Worm (Caenorhabditis elegans) whole organism, L1 larva: ENCODE data around the gene vamp-7.
A peak's percentile ranks its signal among the peaks of the same experiment; 100 is the strongest.

Experiments used
- C04F5.9 ChIP-seq: sonication (generic microtip); optimal IDR thresholded peaks from 2 replicates; lab custom pipeline; 2016; ENCODE audit warnings: missing genetic modification characterization, missing compliant biosample characterization
- C16A3.4 ChIP-seq: fragments of 150-350 bp; optimal IDR thresholded peaks from 2 replicates; lab custom pipeline; 2014; ENCODE audit warnings: missing biosample characterization, missing genetic modification characterization
- C34B4.2 ChIP-seq: sonication (generic microtip); optimal IDR thresholded peaks from 2 replicates; lab custom pipeline; 2017; ENCODE audit warnings: mild to moderate bottlenecking, missing genetic modification characterization, missing compliant biosample characterization
- ama-1 ChIP-seq: fragments of 150-350 bp; optimal IDR thresholded peaks from 2 replicates; lab custom pipeline; 2014
- ceh-8 ChIP-seq: fragments of 200-800 bp; sonication (Bioruptor generic); optimal IDR thresholded peaks from 2 replicates; lab custom pipeline; 2018; ENCODE audit warnings: mild to moderate bottlenecking, missing genetic modification characterization, moderate library complexity, missing compliant biosample characterization
- ces-1 ChIP-seq: fragments of 150-350 bp; optimal IDR thresholded peaks from 2 replicates; lab custom pipeline; 2014; ENCODE audit warnings: missing biosample characterization, missing genetic modification reagents, missing genetic modification characterization
- dpl-1 ChIP-seq, 3 experiments: fragments of 150-350 bp in 2 of 3; sonication (generic microtip) in 1 of 3; optimal IDR thresholded peaks; 2 replicates each; lab custom pipeline; 2014 to 2017; ENCODE audit warnings: missing biosample characterization in 3 of 3, missing genetic modification characterization in 3 of 3, missing genetic modification reagents in 3 of 3
- efl-1 ChIP-seq, 4 experiments: fragments of 150-350 bp; optimal IDR thresholded peaks in 3 of 4; peaks in 1 of 4; 1 replicate in 1 of 4; 2 replicates in 3 of 4; lab custom pipeline; 2014; ENCODE audit warnings: missing biosample characterization in 2 of 4, missing genetic modification characterization in 2 of 4, missing genetic modification reagents in 2 of 4
- elt-3 ChIP-seq, 6 experiments: fragments of 150-350 bp in 1 of 6; sonication (generic microtip); optimal IDR thresholded peaks; 2 replicates each; lab custom pipeline; 2017 to 2018; ENCODE audit warnings: missing biosample characterization in 6 of 6, missing genetic modification characterization in 6 of 6, inconsistent platforms in 1 of 6
- ets-5 ChIP-seq: fragments of 200-800 bp; sonication (Bioruptor generic); IDR thresholded peaks from 2 replicates; pipeline ENCODE4 v1.3.6; 2022; ENCODE audit warnings: missing genetic modification characterization, missing compliant biosample characterization
- fkh-10 ChIP-seq: sonication (generic microtip); optimal IDR thresholded peaks from 2 replicates; lab custom pipeline; 2017; ENCODE audit warnings: missing biosample characterization, missing genetic modification reagents, missing genetic modification characterization
- fkh-4 ChIP-seq: sonication (generic microtip); optimal IDR thresholded peaks from 2 replicates; lab custom pipeline; 2016; ENCODE audit warnings: missing compliant biosample characterization, missing genetic modification characterization, borderline replicate concordance
- fkh-8 ChIP-seq: sonication (generic microtip); optimal IDR thresholded peaks from 2 replicates; lab custom pipeline; 2016; ENCODE audit warnings: mild to moderate bottlenecking, missing genetic modification characterization, missing compliant biosample characterization
- fos-1 ChIP-seq: fragments of 150-350 bp; optimal IDR thresholded peaks from 2 replicates; lab custom pipeline; 2014; ENCODE audit warnings: missing biosample characterization, missing genetic modification characterization
- grh-1 ChIP-seq: fragments of 200-800 bp; sonication (Bioruptor generic); IDR thresholded peaks from 2 replicates; pipeline ENCODE4 v1.3.6; 2022; ENCODE audit warnings: missing genetic modification reagents, missing genetic modification characterization, missing compliant biosample characterization
- hlh-17 ChIP-seq: fragments of 200-800 bp; sonication (Bioruptor generic); optimal IDR thresholded peaks from 2 replicates; lab custom pipeline; 2018; ENCODE audit warnings: missing genetic modification characterization, mild to moderate bottlenecking, missing compliant biosample characterization, moderate library complexity, borderline replicate concordance
- irx-1 ChIP-seq: sonication (generic microtip); optimal IDR thresholded peaks from 2 replicates; lab custom pipeline; 2016; ENCODE audit warnings: missing genetic modification characterization, missing compliant biosample characterization
- jun-1 ChIP-seq: fragments of 150-350 bp; optimal IDR thresholded peaks from 2 replicates; lab custom pipeline; 2014; ENCODE audit warnings: missing biosample characterization, missing genetic modification reagents, missing genetic modification characterization
- lin-13 ChIP-seq: fragments of 150-350 bp; optimal IDR thresholded peaks from 2 replicates; lab custom pipeline; 2014; ENCODE audit warnings: missing biosample characterization, missing genetic modification reagents, missing genetic modification characterization
- lin-14 ChIP-seq: fragments of 200-800 bp; sonication (Bioruptor generic); optimal IDR thresholded peaks from 2 replicates; lab custom pipeline; 2018; ENCODE audit warnings: mild to moderate bottlenecking, missing genetic modification characterization, moderate library complexity, missing compliant biosample characterization
- lin-15B ChIP-seq: fragments of 150-350 bp; sonication (generic microtip); optimal IDR thresholded peaks from 3 replicates; lab custom pipeline; 2014; ENCODE audit warnings: missing biosample characterization, missing genetic modification characterization
- lin-35 ChIP-seq, 2 experiments: fragments of 150-350 bp; optimal IDR thresholded peaks; 2 replicates each; lab custom pipeline; 2014; ENCODE audit warnings: missing biosample characterization in 2 of 2, missing genetic modification characterization in 2 of 2, missing genetic modification reagents in 2 of 2
- nhr-12 ChIP-seq: sonication (generic microtip); optimal IDR thresholded peaks from 2 replicates; lab custom pipeline; 2017; ENCODE audit warnings: missing biosample characterization, missing genetic modification characterization
- nhr-20 ChIP-seq: sonication (generic microtip); optimal IDR thresholded peaks from 2 replicates; lab custom pipeline; 2016; ENCODE audit warnings: mild to moderate bottlenecking, missing genetic modification characterization, missing compliant biosample characterization
- nhr-237 ChIP-seq: fragments of 150-350 bp; optimal IDR thresholded peaks from 2 replicates; lab custom pipeline; 2014; ENCODE audit warnings: missing biosample characterization, missing genetic modification characterization
- nhr-47 ChIP-seq: sonication (generic microtip); optimal IDR thresholded peaks from 2 replicates; lab custom pipeline; 2016; ENCODE audit warnings: mild to moderate bottlenecking, missing genetic modification characterization, moderate library complexity, missing compliant biosample characterization
- nhr-71 ChIP-seq: sonication (generic microtip); optimal IDR thresholded peaks from 2 replicates; lab custom pipeline; 2016; ENCODE audit warnings: mild to moderate bottlenecking, missing genetic modification characterization, moderate library complexity, missing compliant biosample characterization
- nhr-77 ChIP-seq: fragments of 150-350 bp; optimal IDR thresholded peaks from 2 replicates; lab custom pipeline; 2014; ENCODE audit warnings: missing biosample characterization, missing genetic modification characterization
- nhr-85 ChIP-seq: sonication (generic microtip); peaks from one replicate; lab custom pipeline; 2016; ENCODE audit warnings: missing genetic modification characterization, inconsistent platforms, missing compliant biosample characterization
- nhr-90 ChIP-seq: sonication (generic microtip); optimal IDR thresholded peaks from 2 replicates; lab custom pipeline; 2016; ENCODE audit warnings: mild to moderate bottlenecking, missing genetic modification characterization, missing compliant biosample characterization; ENCODE audit not compliant: poor library complexity
- tbx-2 ChIP-seq: sonication (generic microtip); optimal IDR thresholded peaks from 2 replicates; lab custom pipeline; 2016; ENCODE audit warnings: missing genetic modification characterization, missing compliant biosample characterization
- tlp-1 ChIP-seq: fragments of 150-350 bp; optimal IDR thresholded peaks from 2 replicates; lab custom pipeline; 2014; ENCODE audit warnings: missing biosample characterization, missing genetic modification characterization
- unc-62 ChIP-seq: fragments of 150-350 bp; optimal IDR thresholded peaks from 2 replicates; lab custom pipeline; 2014; ENCODE audit warnings: missing biosample characterization, missing genetic modification reagents, missing genetic modification characterization
- unc-98 ChIP-seq: fragments of 200-800 bp; sonication (Bioruptor generic); IDR thresholded peaks from 2 replicates; pipeline ENCODE4 v1.3.6; 2022; ENCODE audit warnings: missing genetic modification characterization, missing compliant biosample characterization
- zag-1 ChIP-seq: fragments of 150-350 bp; optimal IDR thresholded peaks from 2 replicates; lab custom pipeline; 2014; ENCODE audit warnings: missing biosample characterization, missing genetic modification characterization
- zip-4 ChIP-seq: fragments of 200-800 bp; sonication (Bioruptor generic); optimal IDR thresholded peaks from 2 replicates; lab custom pipeline; 2018; ENCODE audit warnings: mild to moderate bottlenecking, missing genetic modification characterization, moderate library complexity, missing compliant biosample characterization
- ztf-11 ChIP-seq, 2 experiments: sonication (generic microtip); optimal IDR thresholded peaks; 2 replicates each; lab custom pipeline; 2016 to 2017; ENCODE audit warnings: missing genetic modification characterization in 2 of 2, missing biosample characterization in 1 of 2, missing compliant biosample characterization in 1 of 2
- ztf-4 ChIP-seq: fragments of 150-350 bp; optimal IDR thresholded peaks from 2 replicates; lab custom pipeline; 2014; ENCODE audit warnings: missing biosample characterization, missing genetic modification characterization

vamp-7 gene

DNA sequence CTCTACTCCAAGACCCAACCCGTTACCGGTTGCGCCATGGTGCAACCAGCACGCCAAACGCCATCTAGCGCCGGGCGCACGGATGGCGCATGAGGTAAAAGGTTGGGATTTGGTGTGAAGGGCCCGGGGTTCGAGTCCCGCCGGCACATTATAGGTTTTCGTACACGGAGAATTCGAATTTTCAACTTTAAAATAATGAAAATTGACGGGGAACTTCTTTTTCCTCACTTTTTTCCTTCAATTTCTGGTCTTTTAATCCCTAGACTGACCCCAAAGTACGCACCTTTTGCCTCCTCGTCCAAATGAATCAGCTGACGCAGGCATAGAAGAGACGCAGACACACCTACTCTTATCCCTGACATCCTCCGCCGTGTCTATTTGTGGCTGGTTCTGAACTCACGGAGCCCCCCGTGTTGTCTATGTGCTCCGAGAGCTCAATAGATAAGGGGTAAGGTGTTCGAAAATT, 4.3 kb upstream of the vamp-7 start (continued):
- TF ChIP-seq C04F5.9 (tag; lab: Kevin White, UChicago) (no peak), ztf-11 (tag; optimal IDR thresholded peaks at IDR 0.05; lab: Kevin White, UChicago) (no peak), lin-14 (GFP tag; lab: Kevin White, UChicago) (peak; percentile 67), nhr-90 (tag; lab: Kevin White, UChicago) (no peak), nhr-77 (tag; lab: Kevin White, UChicago) (no peak), nhr-12 (no peak), efl-1 (optimal IDR thresholded peaks at IDR 0.05; lab: Kevin White, UChicago) (peak; percentile 8 to 36), efl-1 (GFP tag; optimal IDR thresholded peaks at IDR 0.05 in 1 of 2; lab: Kevin White, UChicago) (peak; percentile 37 to 68), lin-13 (GFP tag; lab: Kevin White, UChicago) (peak; percentile 48), hlh-17 (no peak), C34B4.2 (no peak), zip-4 (GFP tag; lab: Kevin White, UChicago) (no peak), tbx-2 (tag; lab: Kevin White, UChicago) (peak; percentile 16), ets-5 (no peak), irx-1 (tag; lab: Kevin White, UChicago) (no peak), ama-1 (peak; percentile 54), nhr-237 (no peak), elt-3 (tag; optimal IDR thresholded peaks at IDR 0.05; lab: Kevin White, UChicago) (no peak), ces-1 (GFP tag; lab: Kevin White, UChicago) (no peak), nhr-71 (tag; lab: Kevin White, UChicago) (peak; percentile 61), fkh-4 (tag; lab: Kevin White, UChicago) (no peak), grh-1 (GFP tag; lab: Robert Waterston, UW) (no peak), unc-62 (GFP tag; lab: Kevin White, UChicago) (no peak), fos-1 (tag; lab: Kevin White, UChicago) (no peak), nhr-47 (tag; lab: Kevin White, UChicago) (peak; percentile 53), ztf-4 (tag; lab: Kevin White, UChicago) (no peak), ceh-8 (GFP tag; lab: Kevin White, UChicago) (no peak), tlp-1 (tag; lab: Kevin White, UChicago) (no peak), C16A3.4 (tag; lab: Kevin White, UChicago) (peak; percentile 1), zag-1 (no peak), fkh-8 (tag; lab: Kevin White, UChicago) (peak; percentile 60)

DNA sequence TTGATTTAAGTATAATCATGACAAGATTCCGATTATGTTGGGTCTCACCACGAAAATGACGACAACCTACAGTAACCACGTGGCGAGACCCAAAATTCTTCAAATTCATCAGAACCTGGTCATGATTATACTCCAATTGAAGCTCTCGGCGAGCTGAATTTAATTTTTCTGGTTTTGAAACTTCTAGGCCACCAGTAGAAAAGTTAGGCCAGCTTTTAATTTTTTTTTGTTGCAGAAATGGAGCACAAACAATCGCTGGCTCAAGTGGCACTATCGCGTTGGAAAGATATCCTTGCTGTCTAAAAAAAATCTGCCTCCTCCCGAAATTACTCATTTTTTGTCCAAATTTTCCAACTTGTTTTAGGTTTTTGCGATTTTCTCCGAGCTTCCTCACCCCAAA, 1.3 kb upstream of the vamp-7 start:
- TF ChIP-seq efl-1 (optimal IDR thresholded peaks at IDR 0.05; lab: Kevin White, UChicago) (no peak), efl-1 (GFP tag; optimal IDR thresholded peaks at IDR 0.05 in 1 of 2; lab: Kevin White, UChicago) (peak in 1 of 2 experiments; percentile 43), lin-15B (no peak)

DNA sequence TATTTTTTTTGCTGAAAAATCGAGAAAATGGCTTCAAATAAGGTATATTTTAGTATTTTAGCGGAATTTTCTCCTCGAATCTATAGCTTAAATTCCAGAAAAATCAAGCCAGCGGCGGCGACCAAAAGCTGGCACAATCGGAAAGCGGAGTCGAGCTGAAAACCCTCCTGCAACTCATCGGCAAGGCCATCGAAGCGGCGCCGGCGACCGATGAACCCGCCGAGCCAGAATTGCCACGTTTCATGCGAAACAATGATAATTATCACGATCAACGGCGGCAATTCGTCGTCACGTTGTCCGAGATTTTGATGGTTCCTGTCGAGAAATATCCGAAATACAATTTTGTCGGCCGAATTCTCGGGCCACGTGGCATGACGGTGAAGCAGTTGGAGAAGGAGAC, 2.6 kb downstream of the vamp-7 start, which contains the start of gene Y69A2AR.32:
Gene Y69A2AR.32, plus strand, starts transcription at position 28 of the 400 bp plus-strand sequence.
- TF ChIP-seq fkh-10, result no peak
- no peak for TF ChIP-seq jun-1 (tag; lab: Kevin White, UChicago)

DNA sequence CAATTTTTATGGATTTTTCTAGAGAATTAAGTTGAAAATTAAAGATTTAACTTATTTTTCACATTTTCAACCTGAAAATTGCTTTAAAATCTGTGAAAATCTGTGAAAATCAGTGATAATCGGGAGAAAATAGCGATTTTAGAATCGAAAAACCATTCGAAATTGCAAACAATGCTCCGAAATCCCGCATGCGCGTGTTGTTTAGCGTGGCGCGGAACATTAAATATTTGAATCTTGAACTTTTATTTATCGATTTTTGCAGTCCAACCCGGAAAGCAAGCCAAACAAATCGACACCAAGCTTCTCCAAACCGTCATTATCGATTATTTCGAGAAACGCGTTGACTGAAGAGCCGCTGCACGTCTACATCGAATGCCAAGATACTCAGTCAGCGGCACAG, 3.1 kb downstream of the vamp-7 start:
- TF ChIP-seq nhr-20 (tag; lab: Kevin White, UChicago), result no peak
- no peak for TF ChIP-seq nhr-90 (tag; lab: Kevin White, UChicago)
- TF ChIP-seq unc-98, result no peak
- no peak for TF ChIP-seq elt-3 (tag; optimal IDR thresholded peaks at IDR 0.05; lab: Kevin White, UChicago)
- no peak for TF ChIP-seq ceh-8 (GFP tag; lab: Kevin White, UChicago)
- no peak for TF ChIP-seq lin-13 (GFP tag; lab: Kevin White, UChicago)
- TF ChIP-seq ztf-4 (tag; lab: Kevin White, UChicago), result no peak
- TF ChIP-seq nhr-85 (tag; lab: Kevin White, UChicago), result no peak
- peak in 1 of 3 experiments; percentile 2 for TF ChIP-seq dpl-1 (GFP tag; optimal IDR thresholded peaks at IDR 0.05; lab: Kevin White, UChicago)
- TF ChIP-seq jun-1 (tag; lab: Kevin White, UChicago), result no peak
- TF ChIP-seq C16A3.4 (tag; lab: Kevin White, UChicago), result no peak
- peak in 1 of 2 experiments; percentile 55 for TF ChIP-seq efl-1 (optimal IDR thresholded peaks at IDR 0.05; lab: Kevin White, UChicago)
- TF ChIP-seq efl-1 (GFP tag; optimal IDR thresholded peaks at IDR 0.05 in 1 of 2; lab: Kevin White, UChicago), result no peak
- no peak for TF ChIP-seq lin-35 (GFP tag; optimal IDR thresholded peaks at IDR 0.05; lab: Kevin White, UChicago)
